Fruit fly (Drosophila melanogaster) whole organism: ENCODE measurements around the gene Oatp33Eb.

Experiments used
- CG8478 ChIP-seq: fragments of >200 bp; optimal IDR thresholded peaks from 2 replicates; lab custom pipeline; 2018; ENCODE audit warnings: inconsistent platforms
- Dll ChIP-seq: fragments of >200 bp; optimal IDR thresholded peaks from 2 replicates; lab custom pipeline; 2017
- EcR ChIP-seq, 2 experiments: fragments of >200 bp; optimal IDR thresholded peaks; 2 replicates each; lab custom pipeline; 2017; ENCODE audit warnings: missing biosample characterization in 2 of 2, missing genetic modification characterization in 2 of 2, missing genetic modification reagents in 2 of 2
- psq ChIP-seq: fragments of >200 bp; optimal IDR thresholded peaks from 2 replicates; lab custom pipeline; 2017
- usp ChIP-seq: fragments of >200 bp; optimal IDR thresholded peaks from 2 replicates; lab custom pipeline; 2017; ENCODE audit warnings: missing biosample characterization, missing genetic modification characterization, mixed read lengths

DNA sequence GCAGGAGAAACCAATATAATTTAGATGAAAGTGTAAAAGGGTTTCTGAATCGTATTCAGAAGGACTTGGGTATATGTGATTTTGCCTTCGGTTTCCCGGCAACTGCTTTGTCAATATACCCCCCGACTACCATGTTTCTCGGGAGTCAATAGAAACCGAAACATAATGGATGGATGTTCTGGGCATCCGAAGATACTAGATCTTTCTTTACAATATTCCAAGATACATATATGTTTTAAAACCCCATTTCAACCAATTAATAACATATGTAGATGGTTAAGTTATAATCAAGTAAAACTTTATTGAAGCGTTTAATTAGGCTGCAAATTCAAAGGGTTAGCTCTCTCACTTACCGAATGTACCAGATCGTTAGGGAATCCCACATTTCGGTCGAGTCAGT, 17.5 kb upstream of the Oatp33Eb start, which contains the start of gene CG5435:
- TF ChIP-seq CG8478 (lab: Kevin White, UChicago) (no peak), psq (lab: Kevin White, UChicago) (no peak), usp (GFP tag; lab: Kevin White, UChicago) (no peak), EcR (GFP tag; optimal IDR thresholded peaks at IDR 0.05; lab: Kevin White, UChicago) (no peak), Dll (lab: Kevin White, UChicago) (no peak)
